Fruit fly (Drosophila melanogaster) whole organism, embryonic: ENCODE results near the gene CG2256.

Source experiments
- Ada2b ChIP-seq: fragments of 200-800 bp; sonication (Bioruptor generic); IDR thresholded peaks from 2 replicates; pipeline ENCODE4 v1.3.6; 2022; ENCODE audit warnings: missing biosample characterization, missing genetic modification characterization
- CG10147 ChIP-seq: fragments of 200-800 bp; sonication (Bioruptor generic); optimal IDR thresholded peaks from 2 replicates; lab custom pipeline; 2019; ENCODE audit warnings: missing biosample characterization, mild to moderate bottlenecking, missing genetic modification characterization, moderate library complexity
- CG10431 ChIP-seq: fragments of 200-800 bp; sonication (Bioruptor generic); optimal IDR thresholded peaks from 3 replicates; lab custom pipeline; 2018; ENCODE audit warnings: missing biosample characterization, mild to moderate bottlenecking, missing genetic modification characterization
- CG13894 ChIP-seq: fragments of 200-800 bp; sonication (Bioruptor generic); optimal IDR thresholded peaks from 3 replicates; lab custom pipeline; 2018; ENCODE audit warnings: missing biosample characterization, mild to moderate bottlenecking, missing genetic modification characterization, moderate library complexity
- CG15479 ChIP-seq: fragments of 200-800 bp; sonication (Bioruptor generic); optimal IDR thresholded peaks from 3 replicates; lab custom pipeline; 2019; ENCODE audit warnings: missing biosample characterization, mild to moderate bottlenecking, missing genetic modification characterization, moderate library complexity
- CG1602 ChIP-seq: fragments of 200-800 bp; sonication (Bioruptor generic); optimal IDR thresholded peaks from 3 replicates; lab custom pipeline; 2016; ENCODE audit warnings: missing biosample characterization, missing genetic modification characterization
- CG18764 ChIP-seq: fragments of 200-800 bp; sonication (Bioruptor generic); optimal IDR thresholded peaks from 3 replicates; lab custom pipeline; 2016; ENCODE audit warnings: missing biosample characterization, missing genetic modification characterization
- CG2202 ChIP-seq: fragments of 200-800 bp; sonication (Bioruptor generic); optimal IDR thresholded peaks from 2 replicates; lab custom pipeline; 2018; ENCODE audit warnings: missing biosample characterization, mild to moderate bottlenecking, missing genetic modification characterization
- CG2889 ChIP-seq: fragments of 200-800 bp; sonication (Bioruptor generic); IDR thresholded peaks from 3 replicates; pipeline ENCODE4 v1.3.6; 2022; ENCODE audit warnings: missing biosample characterization, missing genetic modification characterization
- CG3847 ChIP-seq: fragments of 200-800 bp; sonication (Bioruptor generic); IDR thresholded peaks from 2 replicates; pipeline ENCODE4 v1.3.6; 2022; ENCODE audit warnings: missing biosample characterization, missing genetic modification characterization
- CG4282 ChIP-seq: fragments of 200-800 bp; sonication (Bioruptor generic); optimal IDR thresholded peaks from 2 replicates; lab custom pipeline; 2016; ENCODE audit warnings: missing biosample characterization, missing genetic modification characterization
- CG6683 ChIP-seq: fragments of 200-800 bp; sonication (Bioruptor generic); optimal IDR thresholded peaks from 2 replicates; lab custom pipeline; 2017; ENCODE audit warnings: missing biosample characterization, mild to moderate bottlenecking, missing genetic modification characterization, missing genetic modification reagents
- CG7357 ChIP-seq: fragments of 200-800 bp; sonication (Bioruptor generic); IDR thresholded peaks from 3 replicates; pipeline ENCODE4 v1.3.6; 2022; ENCODE audit warnings: missing biosample characterization, missing genetic modification characterization
- CG7745 ChIP-seq: fragments of 200-800 bp; sonication (Bioruptor generic); optimal IDR thresholded peaks from 2 replicates; lab custom pipeline; 2018; ENCODE audit warnings: missing biosample characterization, mild to moderate bottlenecking, missing genetic modification characterization, moderate library complexity
- CG8089 ChIP-seq: fragments of 200-800 bp; sonication (Bioruptor generic); optimal IDR thresholded peaks from 3 replicates; lab custom pipeline; 2016; ENCODE audit warnings: missing biosample characterization, missing genetic modification characterization
- CG9727 ChIP-seq: fragments of 200-800 bp; sonication (Bioruptor generic); optimal IDR thresholded peaks from 3 replicates; lab custom pipeline; 2017; ENCODE audit warnings: missing biosample characterization, mild to moderate bottlenecking, missing genetic modification characterization
- D ChIP-seq, 2 experiments: fragments of 200-800 bp in 1 of 2; fragments of >200 bp in 1 of 2; sonication (Bioruptor generic) in 1 of 2; optimal IDR thresholded peaks; 2 replicates in 1 of 2; 3 replicates in 1 of 2; lab custom pipeline; 2017; ENCODE audit warnings: mild to moderate bottlenecking in 1 of 2, missing biosample characterization in 1 of 2, missing genetic modification characterization in 1 of 2, missing genetic modification reagents in 1 of 2
- Doc3 ChIP-seq: fragments of 200-800 bp; sonication (Bioruptor generic); IDR thresholded peaks from 3 replicates; pipeline ENCODE4 v1.3.6; 2022; ENCODE audit warnings: missing biosample characterization, missing genetic modification characterization; ENCODE audit not compliant: partially characterized antibody
- Dp ChIP-seq: fragments of 200-800 bp; sonication (Bioruptor generic); optimal IDR thresholded peaks from 2 replicates; lab custom pipeline; 2018; ENCODE audit warnings: missing biosample characterization, mild to moderate bottlenecking, missing genetic modification characterization, moderate library complexity
- E2f1 ChIP-seq: fragments of 200-800 bp; sonication (Bioruptor generic); IDR thresholded peaks from 2 replicates; pipeline ENCODE4 v1.3.6; 2022; ENCODE audit warnings: missing biosample characterization, missing genetic modification characterization
- Fer3 ChIP-seq: fragments of 200-800 bp; sonication (Bioruptor generic); optimal IDR thresholded peaks from 2 replicates; lab custom pipeline; 2018; ENCODE audit warnings: missing biosample characterization, mild to moderate bottlenecking, missing genetic modification characterization, moderate library complexity
- Lim3 ChIP-seq: fragments of 200-800 bp; sonication (Bioruptor generic); IDR thresholded peaks from 2 replicates; pipeline ENCODE4 v1.3.6; 2022; ENCODE audit warnings: missing biosample characterization, missing genetic modification characterization
- Med ChIP-seq: fragments of 200-800 bp; sonication (Bioruptor generic); peaks from one replicate; lab custom pipeline; 2016; ENCODE audit warnings: missing biosample characterization, missing genetic modification characterization, mild to moderate bottlenecking, inconsistent platforms, moderate library complexity
- Myb ChIP-seq: fragments of 200-800 bp; sonication (Bioruptor generic); optimal IDR thresholded peaks from 2 replicates; lab custom pipeline; 2016; ENCODE audit warnings: missing biosample characterization, missing genetic modification characterization
- Neu2 ChIP-seq: fragments of 200-800 bp; sonication (Bioruptor generic); optimal IDR thresholded peaks from 3 replicates; lab custom pipeline; 2016; ENCODE audit warnings: missing biosample characterization, missing genetic modification characterization, borderline replicate concordance
- bbx ChIP-seq: fragments of 200-800 bp; sonication (Bioruptor generic); IDR thresholded peaks from 2 replicates; pipeline ENCODE4 v1.3.6; 2022; ENCODE audit warnings: missing biosample characterization, missing genetic modification characterization; ENCODE audit not compliant: partially characterized antibody
- cas ChIP-seq: fragments of 200-800 bp; sonication (Bioruptor generic); IDR thresholded peaks from 2 replicates; pipeline ENCODE4 v1.3.6; 2022; ENCODE audit warnings: missing biosample characterization, missing genetic modification characterization
- cg ChIP-seq: fragments of 200-800 bp; sonication (Bioruptor generic); optimal IDR thresholded peaks from 3 replicates; lab custom pipeline; 2019; ENCODE audit warnings: missing biosample characterization, mild to moderate bottlenecking, missing genetic modification characterization, moderate library complexity
- chinmo ChIP-seq: fragments of 200-800 bp; sonication (Bioruptor generic); IDR thresholded peaks from 4 replicates; pipeline ENCODE4 v1.3.6; 2022; ENCODE audit warnings: missing biosample characterization, missing genetic modification characterization; ENCODE audit not compliant: partially characterized antibody
- ci ChIP-seq: fragments of 200-800 bp; sonication (Bioruptor generic); IDR thresholded peaks from 3 replicates; pipeline ENCODE4 v1.3.6; 2022; ENCODE audit warnings: missing biosample characterization, missing genetic modification characterization
- dimm ChIP-seq: fragments of 200-800 bp; sonication (Bioruptor generic); IDR thresholded peaks from 2 replicates; pipeline ENCODE4 v1.3.6; 2022; ENCODE audit warnings: missing biosample characterization, missing genetic modification characterization
- dpn ChIP-seq, 2 experiments: fragments of 200-800 bp; sonication (Bioruptor generic); optimal IDR thresholded peaks; 3 replicates each; lab custom pipeline; 2016; ENCODE audit warnings: missing biosample characterization in 2 of 2, missing genetic modification characterization in 2 of 2
- eve ChIP-seq, 2 experiments: fragments of >200 bp; optimal IDR thresholded peaks; 2 replicates each; lab custom pipeline; 2017; ENCODE audit warnings: missing biosample characterization in 2 of 2, missing genetic modification characterization in 2 of 2
- fd96Cb ChIP-seq: fragments of 200-800 bp; sonication (Bioruptor generic); optimal IDR thresholded peaks from 2 replicates; lab custom pipeline; 2018; ENCODE audit warnings: missing biosample characterization, mild to moderate bottlenecking, missing genetic modification characterization, moderate library complexity
- fru ChIP-seq: fragments of >200 bp; optimal IDR thresholded peaks from 2 replicates; lab custom pipeline; 2017
- kah ChIP-seq: fragments of 200-800 bp; sonication (Bioruptor generic); optimal IDR thresholded peaks from 2 replicates; lab custom pipeline; 2018; ENCODE audit warnings: missing biosample characterization, mild to moderate bottlenecking, missing genetic modification characterization
- lmd ChIP-seq: fragments of 200-800 bp; sonication (Bioruptor generic); IDR thresholded peaks from 2 replicates; pipeline ENCODE4 v1.3.6; 2022; ENCODE audit warnings: missing biosample characterization, missing genetic modification characterization
- odd ChIP-seq: fragments of 200-800 bp; sonication (Bioruptor generic); optimal IDR thresholded peaks from 2 replicates; lab custom pipeline; 2017; ENCODE audit warnings: missing biosample characterization, mild to moderate bottlenecking, missing genetic modification characterization
- otp ChIP-seq: fragments of 200-800 bp; sonication (Bioruptor generic); IDR thresholded peaks from 3 replicates; pipeline ENCODE4, ENCODE4 v1.3.6; 2022; ENCODE audit warnings: missing biosample characterization, missing genetic modification characterization
- pho ChIP-seq: fragments of 200-800 bp; sonication (Bioruptor generic); optimal IDR thresholded peaks from 2 replicates; lab custom pipeline; 2016; ENCODE audit warnings: missing biosample characterization, missing genetic modification characterization
- phol ChIP-seq: fragments of 200-800 bp; sonication (Bioruptor generic); optimal IDR thresholded peaks from 3 replicates; lab custom pipeline; 2018; ENCODE audit warnings: missing biosample characterization, mild to moderate bottlenecking, missing genetic modification characterization, moderate library complexity
- sob ChIP-seq: fragments of 200-800 bp; sonication (Bioruptor generic); IDR thresholded peaks from 2 replicates; pipeline ENCODE4 v1.3.6; 2022; ENCODE audit warnings: missing biosample characterization, missing genetic modification characterization
- stc ChIP-seq: fragments of 200-800 bp; sonication (Bioruptor generic); IDR thresholded peaks from 2 replicates; pipeline ENCODE4 v1.3.6; 2022; ENCODE audit warnings: missing biosample characterization, missing genetic modification characterization
- trh ChIP-seq: fragments of 200-800 bp; sonication (Bioruptor generic); optimal IDR thresholded peaks from 2 replicates; lab custom pipeline; 2016; ENCODE audit warnings: missing biosample characterization, missing genetic modification characterization
- ttk ChIP-seq: fragments of 200-800 bp; sonication (Bioruptor generic); IDR thresholded peaks from 2 replicates; pipeline ENCODE4 v2.1.2; 2022; ENCODE audit warnings: missing biosample characterization, missing genetic modification characterization
- usp ChIP-seq: fragments of >200 bp; optimal IDR thresholded peaks from 2 replicates; lab custom pipeline; 2017; ENCODE audit warnings: missing biosample characterization, missing genetic modification characterization
- vvl ChIP-seq: fragments of 200-800 bp; sonication (Bioruptor generic); IDR thresholded peaks from 2 replicates; pipeline ENCODE4 v1.3.6; 2022; ENCODE audit warnings: missing biosample characterization, missing genetic modification characterization
- z ChIP-seq: fragments of 200-800 bp; sonication (Bioruptor generic); IDR thresholded peaks from 3 replicates; pipeline ENCODE4 v1.3.6; 2022; ENCODE audit warnings: missing biosample characterization, missing genetic modification characterization
- zfh1 ChIP-seq: fragments of 200-800 bp; sonication (Bioruptor generic); IDR thresholded peaks from 3 replicates; pipeline ENCODE4 v1.3.6; 2022; ENCODE audit warnings: missing biosample characterization, missing genetic modification characterization

Gene CG2256

dm6 chrX:8113386-8114279 is 26.6 kb upstream of the CG2256 start (continued):
- TF ChIP-seq Ada2b (GFP tag; lab: Robert Waterston, UW) = peak; percentile 73
- no peak for TF ChIP-seq CG15479 (GFP tag; lab: Kevin White, UChicago)
- TF ChIP-seq Med (GFP tag; lab: Kevin White, UChicago) = peak; percentile 94
- TF ChIP-seq Myb = peak; percentile 61
- TF ChIP-seq usp = no peak
- no peak for TF ChIP-seq dimm
- peak; percentile 7 for TF ChIP-seq fd96Cb
- TF ChIP-seq vvl (GFP tag; lab: Robert Waterston, UW) = peak; percentile 56; the same call in 1 of the 2 replicates
- TF ChIP-seq ttk = peak; percentile 25; the same call in 1 of the 2 replicates
- TF ChIP-seq CG1602 (GFP tag; lab: Kevin White, UChicago) = peak; percentile 20
- no peak for TF ChIP-seq Neu2 (GFP tag; lab: Kevin White, UChicago)
- peak; percentile 26; the same call in 1 of the 3 replicates for TF ChIP-seq zfh1 (GFP tag; lab: Robert Waterston, UW)
- peak; percentile 44 for TF ChIP-seq CG9727
- TF ChIP-seq Fer3 = peak; percentile 82
- TF ChIP-seq dpn (GFP tag; optimal IDR thresholded peaks at IDR 0.05; lab: Kevin White, UChicago) = peak; percentile 49 to 57
- TF ChIP-seq stc = peak; percentile 33; the same call in 1 of the 2 replicates
- TF ChIP-seq E2f1 (GFP tag; lab: Robert Waterston, UW) = peak; percentile 43; the same call in 1 of the 2 replicates
- TF ChIP-seq D (optimal IDR thresholded peaks at IDR 0.05; lab: Kevin White, UChicago) = no peak
- no peak for TF ChIP-seq D (GFP tag; optimal IDR thresholded peaks at IDR 0.05; lab: Kevin White, UChicago)
- no peak for TF ChIP-seq fru (lab: Kevin White, UChicago)
- TF ChIP-seq Doc3 (GFP tag; lab: Robert Waterston, UW) = no peak
- 0 out of 3 replicates have a peak, but pooled peaks have one; percentile 35 for TF ChIP-seq CG2889 (GFP tag; lab: Robert Waterston, UW)
- TF ChIP-seq trh (GFP tag; lab: Kevin White, UChicago) = no peak
- TF ChIP-seq otp (GFP tag; lab: Robert Waterston, UW) = no peak
- no peak for TF ChIP-seq CG18764
- TF ChIP-seq CG13894 (tag; lab: Kevin White, UChicago) = peak; percentile 56
- peak; percentile 6 for TF ChIP-seq CG6683 (GFP tag; lab: Kevin White, UChicago)
- TF ChIP-seq bbx (GFP tag; lab: Robert Waterston, UW) = no peak
- TF ChIP-seq cg (GFP tag; lab: Kevin White, UChicago) = no peak
- no peak for TF ChIP-seq CG2202 (tag; lab: Kevin White, UChicago)
- TF ChIP-seq ci (GFP tag; lab: Robert Waterston, UW) = no peak
- TF ChIP-seq CG3847 (GFP tag; lab: Robert Waterston, UW) = peak; percentile 43; the same call in 1 of the 2 replicates
- TF ChIP-seq odd (GFP tag; lab: Kevin White, UChicago) = no peak
- no peak for TF ChIP-seq CG8089 (GFP tag; lab: Kevin White, UChicago)
- TF ChIP-seq chinmo (GFP tag; lab: Robert Waterston, UW) = no peak
- TF ChIP-seq phol (tag; lab: Kevin White, UChicago) = peak; percentile 15
- TF ChIP-seq sob (GFP tag; lab: Robert Waterston, UW) = peak; percentile 76
- peak; percentile 58; the same call in 2 of the 3 replicates for TF ChIP-seq CG7357 (GFP tag; lab: Robert Waterston, UW)
- TF ChIP-seq CG4282 = no peak
- peak; percentile 62 for TF ChIP-seq pho (GFP tag; lab: Kevin White, UChicago)
- no peak for TF ChIP-seq Lim3
- no peak for TF ChIP-seq CG7745
- TF ChIP-seq kah = no peak
- TF ChIP-seq CG10147 (GFP tag; lab: Kevin White, UChicago) = peak; percentile 69
- TF ChIP-seq cas = peak; percentile 52; the same call in 1 of the 2 replicates
- no peak for TF ChIP-seq Dp (GFP tag; lab: Kevin White, UChicago)
- TF ChIP-seq CG10431 (GFP tag; lab: Kevin White, UChicago) = no peak
- peak; percentile 67; the same call in 1 of the 2 replicates for TF ChIP-seq lmd (GFP tag; lab: Robert Waterston, UW)
- TF ChIP-seq eve (GFP tag; optimal IDR thresholded peaks at IDR 0.05; lab: Kevin White, UChicago) = no peak
- no peak for TF ChIP-seq z (GFP tag; lab: Robert Waterston, UW)
